Fruit fly (Drosophila melanogaster): Measurements from ENCODE around the gene CG6833.
A peak's percentile ranks its signal among the peaks of the same experiment; 100 is the strongest.

CG6833 gene

DNA sequence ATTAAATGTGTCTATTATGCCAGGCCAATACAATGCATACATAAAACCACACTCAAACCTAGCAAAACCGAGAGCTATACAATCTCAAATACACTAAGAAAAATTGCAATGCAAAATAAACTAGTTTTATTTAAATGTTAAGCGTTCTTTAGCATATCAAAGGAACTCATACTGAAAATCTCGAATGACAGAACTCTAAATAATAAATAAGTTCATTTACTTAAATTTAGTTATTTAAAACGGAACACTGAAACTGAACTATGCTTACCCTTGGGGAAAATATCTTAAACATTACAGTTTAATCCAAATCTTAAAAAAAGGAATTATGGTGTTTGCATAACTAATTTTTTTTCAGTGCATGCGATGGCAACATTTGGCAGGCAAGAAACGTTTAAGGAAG is 35.2 kb downstream of the CG6833 start (continued):
- no peak for TF ChIP-seq CG10431 (GFP tag; optimal IDR thresholded peaks at IDR 0.05)
- no peak for TF ChIP-seq Ets65A (GFP tag)
- TF ChIP-seq Bteb2 (GFP tag; optimal IDR thresholded peaks at IDR 0.05) = no peak
- TF ChIP-seq Hr39 (optimal IDR thresholded peaks at IDR 0.05) = no peak
- TF ChIP-seq row (GFP tag; IDR thresholded peaks at IDR 0.05) = 0 out of 3 replicates have a peak, but pooled peaks have one; percentile 25
- TF ChIP-seq Drgx (GFP tag; IDR thresholded peaks at IDR 0.05) = no peak
- no peak for TF ChIP-seq CG10209 (GFP tag; optimal IDR thresholded peaks at IDR 0.05)
- no peak for TF ChIP-seq sim (GFP tag; IDR thresholded peaks at IDR 0.05)
- TF ChIP-seq Hr3 (GFP tag; optimal IDR thresholded peaks at IDR 0.05) = no peak
- peak; percentile 20 for TF ChIP-seq CG7556 (GFP tag; optimal IDR thresholded peaks at IDR 0.05)
- no peak for TF ChIP-seq CG1647 (GFP tag; optimal IDR thresholded peaks at IDR 0.05)
- no peak for TF ChIP-seq CG15514 (GFP tag; optimal IDR thresholded peaks at IDR 0.05)
- no peak for TF ChIP-seq so (GFP tag; IDR thresholded peaks at IDR 0.05)
- TF ChIP-seq CG4707 (GFP tag; optimal IDR thresholded peaks at IDR 0.05) = no peak
- no peak for TF ChIP-seq CG4424 (GFP tag; optimal IDR thresholded peaks at IDR 0.05)
- TF ChIP-seq jing (GFP tag; optimal IDR thresholded peaks at IDR 0.05) = no peak
- no peak for TF ChIP-seq aop (GFP tag; IDR thresholded peaks at IDR 0.05)
- TF ChIP-seq CG11695 (GFP tag; IDR thresholded peaks at IDR 0.05) = 0 out of 3 replicates have a peak, but pooled peaks have one; percentile 29
- no peak for TF ChIP-seq lmd (GFP tag; IDR thresholded peaks at IDR 0.05)
- peak; percentile 63 for TF ChIP-seq CG17361 (GFP tag; IDR thresholded peaks at IDR 0.05)
- no peak for TF ChIP-seq CG8765 (GFP tag; IDR thresholded peaks at IDR 0.05)
- no peak for TF ChIP-seq CG2199 (GFP tag; IDR thresholded peaks at IDR 0.05)
- no peak for TF ChIP-seq prd (optimal IDR thresholded peaks at IDR 0.05)
- TF ChIP-seq prd (GFP tag; IDR thresholded peaks at IDR 0.05) = peak; percentile 52; the same call in 1 of the 3 replicates
- TF ChIP-seq ac (GFP tag; optimal IDR thresholded peaks at IDR 0.05) = no peak
- no peak for TF ChIP-seq CG7786 (GFP tag; optimal IDR thresholded peaks at IDR 0.05)
- no peak for TF ChIP-seq Dref (GFP tag; IDR thresholded peaks at IDR 0.05)
- peak; percentile 30 for TF ChIP-seq CG7839 (tag; optimal IDR thresholded peaks at IDR 0.05)
- no peak for TF ChIP-seq C15 (GFP tag; IDR thresholded peaks at IDR 0.05)
- no peak for TF ChIP-seq GATAe (GFP tag; conservative IDR thresholded peaks at IDR 0.05)
- no peak for TF ChIP-seq CG6654 (GFP tag; optimal IDR thresholded peaks at IDR 0.05)
- TF ChIP-seq CG14667 (GFP tag; IDR thresholded peaks at IDR 0.05) = no peak
- no peak for TF ChIP-seq sr (GFP tag; IDR thresholded peaks at IDR 0.05)
- TF ChIP-seq cas (GFP tag; IDR thresholded peaks at IDR 0.05) = no peak
- no peak for TF ChIP-seq CG34376 (GFP tag; optimal IDR thresholded peaks at IDR 0.05)
- no peak for TF ChIP-seq CG33213 (GFP tag; optimal IDR thresholded peaks at IDR 0.05)
- peak; percentile 3 for TF ChIP-seq CG30403 (GFP tag; optimal IDR thresholded peaks at IDR 0.05)
- no peak for TF ChIP-seq CG4282 (GFP tag; optimal IDR thresholded peaks at IDR 0.05)
- no peak for TF ChIP-seq seq (GFP tag; IDR thresholded peaks at IDR 0.05)
- no peak for TF ChIP-seq BtbVII (GFP tag; optimal IDR thresholded peaks at IDR 0.05)
- no peak for TF ChIP-seq CG18599 (GFP tag; optimal IDR thresholded peaks at IDR 0.05)
- no peak for TF ChIP-seq tx (GFP tag; optimal IDR thresholded peaks at IDR 0.05)
- TF ChIP-seq CG42726 (GFP tag; IDR thresholded peaks at IDR 0.05; ENCODE audit: partially characterized antibody) = no peak
- no peak for TF ChIP-seq CG8281 (tag; optimal IDR thresholded peaks at IDR 0.05)
- peak; percentile 39 for TF ChIP-seq fd96Cb (tag; optimal IDR thresholded peaks at IDR 0.05)
- TF ChIP-seq fru (optimal IDR thresholded peaks at IDR 0.05) = no peak
- TF ChIP-seq sna (GFP tag; IDR thresholded peaks at IDR 0.05; ENCODE audit: partially characterized antibody) = no peak
- TF ChIP-seq CG4404 (GFP tag; IDR thresholded peaks at IDR 0.05) = no peak
- TF ChIP-seq NFAT (GFP tag; IDR thresholded peaks at IDR 0.05) = no peak
- no peak for TF ChIP-seq Dfd (GFP tag; optimal IDR thresholded peaks at IDR 0.05)
- peak; percentile 1 for TF ChIP-seq Sox100B (GFP tag; optimal IDR thresholded peaks at IDR 0.05)
- no peak for TF ChIP-seq CG9609 (GFP tag; optimal IDR thresholded peaks at IDR 0.05)
- TF ChIP-seq CG2129 (GFP tag; IDR thresholded peaks at IDR 0.05; ENCODE audit: partially characterized antibody) = no peak
- TF ChIP-seq Eip74EF (GFP tag; optimal IDR thresholded peaks at IDR 0.05) = no peak

Measured in whole organism, embryonic.